Fruit fly (Drosophila melanogaster) whole organism, adult: ENCODE measurements around the gene Elo68alpha.

Experiments
- CG14711 ChIP-seq: fragments of 200-800 bp; sonication (Bioruptor generic); optimal IDR thresholded peaks from 2 replicates; lab custom pipeline; 2018; ENCODE audit warnings: missing biosample characterization, mild to moderate bottlenecking, missing genetic modification characterization, moderate library complexity
- CG1620 ChIP-seq: fragments of 200-800 bp; sonication (Bioruptor generic); optimal IDR thresholded peaks from 2 replicates; lab custom pipeline; 2016; ENCODE audit warnings: missing biosample characterization, missing genetic modification characterization
- CG33017 ChIP-seq: fragments of 200-800 bp; sonication (Bioruptor generic); optimal IDR thresholded peaks from 2 replicates; lab custom pipeline; 2018; ENCODE audit warnings: missing biosample characterization, mild to moderate bottlenecking, missing genetic modification characterization, moderate library complexity
- CG5204 ChIP-seq: fragments of 200-800 bp; sonication (Bioruptor generic); optimal IDR thresholded peaks from 2 replicates; lab custom pipeline; 2016; ENCODE audit warnings: missing biosample characterization, missing genetic modification characterization
- CG7045 ChIP-seq: fragments of 200-800 bp; sonication (Bioruptor generic); optimal IDR thresholded peaks from 2 replicates; lab custom pipeline; 2017; ENCODE audit warnings: missing biosample characterization, mild to moderate bottlenecking, missing genetic modification characterization
- Crg-1 ChIP-seq: fragments of 200-800 bp; sonication (Bioruptor generic); optimal IDR thresholded peaks from 2 replicates; lab custom pipeline; 2016; ENCODE audit warnings: missing biosample characterization, missing genetic modification characterization
- cnc ChIP-seq, 2 experiments: fragments of >200 bp; optimal IDR thresholded peaks; 2 replicates each; lab custom pipeline; 2017
- ovo ChIP-seq: fragments of 200-800 bp; sonication (Bioruptor generic); optimal IDR thresholded peaks from 2 replicates; lab custom pipeline; 2016; ENCODE audit warnings: missing biosample characterization, missing genetic modification characterization
- pad ChIP-seq: fragments of 200-800 bp; sonication (Bioruptor generic); optimal IDR thresholded peaks from 3 replicates; lab custom pipeline; 2017; ENCODE audit warnings: missing biosample characterization, missing genetic modification characterization, mild to moderate bottlenecking, moderate library complexity, missing genetic modification reagents
- tj ChIP-seq: fragments of 200-800 bp; sonication (Bioruptor generic); optimal IDR thresholded peaks from 3 replicates; lab custom pipeline; 2017; ENCODE audit warnings: missing biosample characterization, mild to moderate bottlenecking, missing genetic modification characterization, moderate library complexity

dm6 chr3L:11097982-11098663 lies 4.7 kb downstream of the Elo68alpha start, which contains the start of the genes Irbp18 and APP-BP1:
- TF ChIP-seq CG7045 (GFP tag; lab: Kevin White, UChicago): peak; percentile 93
- TF ChIP-seq CG14711 (tag; lab: Kevin White, UChicago): peak; percentile 88
- TF ChIP-seq cnc (optimal IDR thresholded peaks at IDR 0.05; lab: Kevin White, UChicago): no peak
- TF ChIP-seq CG33017: peak; percentile 86
- peak; percentile 98 for TF ChIP-seq Crg-1 (GFP tag; lab: Kevin White, UChicago)
- TF ChIP-seq pad (GFP tag; lab: Kevin White, UChicago): peak; percentile 89
- peak; percentile 84 for TF ChIP-seq ovo (GFP tag; lab: Kevin White, UChicago)
- TF ChIP-seq CG1620 (GFP tag; lab: Kevin White, UChicago): peak; percentile 96
- peak; percentile 80 for TF ChIP-seq tj (GFP tag; lab: Kevin White, UChicago)
- peak; percentile 96 for TF ChIP-seq CG5204 (GFP tag; lab: Kevin White, UChicago)
